Fruit fly (Drosophila melanogaster) whole organism, embryonic: ENCODE data around the gene vsg.
A peak's percentile ranks its signal among the peaks of the same experiment; 100 is the strongest.

Source experiments
- Awh ChIP-seq: fragments of 200-800 bp; sonication (Bioruptor generic); IDR thresholded peaks from 2 replicates; pipeline ENCODE4, ENCODE4 v1.3.6; 2022; ENCODE audit warnings: missing biosample characterization, missing genetic modification characterization
- Blimp-1 ChIP-seq: fragments of 200-800 bp; sonication (Bioruptor generic); optimal IDR thresholded peaks from 3 replicates; lab custom pipeline; 2018; ENCODE audit warnings: missing biosample characterization, missing genetic modification characterization, mild to moderate bottlenecking, moderate library complexity, missing genetic modification reagents
- CG12391 ChIP-seq: fragments of 200-800 bp; sonication (Bioruptor generic); optimal IDR thresholded peaks from 3 replicates; lab custom pipeline; 2018; ENCODE audit warnings: missing biosample characterization, mild to moderate bottlenecking, missing genetic modification characterization, moderate library complexity
- CG14014 ChIP-seq: fragments of 200-800 bp; sonication (Bioruptor generic); IDR thresholded peaks from 2 replicates; pipeline ENCODE4 v1.3.6; 2022; ENCODE audit warnings: missing biosample characterization, missing genetic modification characterization
- CG15073 ChIP-seq: fragments of 200-800 bp; sonication (Bioruptor generic); optimal IDR thresholded peaks from 2 replicates; lab custom pipeline; 2016; ENCODE audit warnings: missing biosample characterization, missing genetic modification characterization
- CG16813 ChIP-seq: fragments of 200-800 bp; sonication (Bioruptor generic); IDR thresholded peaks from 3 replicates; pipeline ENCODE4 v1.3.6; 2022; ENCODE audit warnings: missing biosample characterization, missing genetic modification characterization; ENCODE audit not compliant: partially characterized antibody
- CG2120 ChIP-seq: fragments of 200-800 bp; sonication (Bioruptor generic); optimal IDR thresholded peaks from 3 replicates; lab custom pipeline; 2016; ENCODE audit warnings: missing biosample characterization, missing genetic modification characterization
- CG2875 ChIP-seq: fragments of 200-800 bp; sonication (Bioruptor generic); optimal IDR thresholded peaks from 2 replicates; lab custom pipeline; 2017; ENCODE audit warnings: missing biosample characterization, mild to moderate bottlenecking, missing genetic modification characterization, missing genetic modification reagents
- CG3065 ChIP-seq: fragments of 200-800 bp; sonication (Bioruptor generic); optimal IDR thresholded peaks from 2 replicates; lab custom pipeline; 2016; ENCODE audit warnings: missing biosample characterization, missing genetic modification characterization
- CG31388 ChIP-seq: fragments of 200-800 bp; sonication (Bioruptor generic); optimal IDR thresholded peaks from 2 replicates; lab custom pipeline; 2016; ENCODE audit warnings: missing biosample characterization, missing genetic modification characterization
- CG32772 ChIP-seq: fragments of 200-800 bp; sonication (Bioruptor generic); IDR thresholded peaks from 2 replicates; pipeline ENCODE4 v1.3.6; 2022; ENCODE audit warnings: missing biosample characterization, missing genetic modification characterization
- CG33213 ChIP-seq: fragments of 200-800 bp; sonication (Bioruptor generic); optimal IDR thresholded peaks from 3 replicates; lab custom pipeline; 2016; ENCODE audit warnings: missing biosample characterization, missing genetic modification characterization
- CG3838 ChIP-seq: fragments of 200-800 bp; sonication (Bioruptor generic); optimal IDR thresholded peaks from 3 replicates; lab custom pipeline; 2016; ENCODE audit warnings: missing biosample characterization, missing genetic modification characterization
- CG4730 ChIP-seq: fragments of 200-800 bp; sonication (Bioruptor generic); IDR thresholded peaks from 2 replicates; pipeline ENCODE4 v1.3.6; 2022; ENCODE audit warnings: missing biosample characterization, missing genetic modification characterization
- CG5245 ChIP-seq: fragments of 200-800 bp; sonication (Bioruptor generic); optimal IDR thresholded peaks from 3 replicates; lab custom pipeline; 2016; ENCODE audit warnings: missing biosample characterization, missing genetic modification characterization
- CG6765 ChIP-seq: fragments of 200-800 bp; sonication (Bioruptor generic); optimal IDR thresholded peaks from 3 replicates; lab custom pipeline; 2017; ENCODE audit warnings: missing biosample characterization, mild to moderate bottlenecking, missing genetic modification characterization
- CG7963 ChIP-seq: fragments of 200-800 bp; sonication (Bioruptor generic); IDR thresholded peaks from 3 replicates; pipeline ENCODE4 v1.3.6; 2022; ENCODE audit warnings: missing biosample characterization, missing genetic modification characterization; ENCODE audit not compliant: partially characterized antibody
- CG8924 ChIP-seq: fragments of 200-800 bp; optimal IDR thresholded peaks from 3 replicates; lab custom pipeline; 2019; ENCODE audit warnings: missing biosample characterization, mild to moderate bottlenecking, missing genetic modification characterization, moderate library complexity
- Ets97D ChIP-seq: fragments of 200-800 bp; sonication (Bioruptor generic); optimal IDR thresholded peaks from 3 replicates; lab custom pipeline; 2016; ENCODE audit warnings: missing biosample characterization, missing genetic modification characterization
- H15 ChIP-seq: fragments of 200-800 bp; sonication (Bioruptor generic); IDR thresholded peaks from 3 replicates; pipeline ENCODE4 v1.3.6; 2022; ENCODE audit warnings: missing biosample characterization, missing genetic modification characterization
- HHEX ChIP-seq: fragments of 200-800 bp; sonication (Bioruptor generic); optimal IDR thresholded peaks from 3 replicates; lab custom pipeline; 2017; ENCODE audit warnings: missing biosample characterization, mild to moderate bottlenecking, missing genetic modification characterization, missing genetic modification reagents
- HLHmδ ChIP-seq: fragments of 200-800 bp; sonication (Bioruptor generic); optimal IDR thresholded peaks from 2 replicates; lab custom pipeline; 2018; ENCODE audit warnings: missing biosample characterization, mild to moderate bottlenecking, missing genetic modification characterization, moderate library complexity
- HmgD ChIP-seq: fragments of 200-800 bp; sonication (Bioruptor generic); optimal IDR thresholded peaks from 3 replicates; lab custom pipeline; 2016; ENCODE audit warnings: missing biosample characterization, missing genetic modification characterization
- Hr78 ChIP-seq, 2 experiments: fragments of 200-800 bp in 1 of 2; fragments of >200 bp in 1 of 2; sonication (Bioruptor generic) in 1 of 2; optimal IDR thresholded peaks; 2 replicates each; lab custom pipeline; 2017 to 2019; ENCODE audit warnings: missing biosample characterization in 2 of 2, missing genetic modification characterization in 2 of 2, mild to moderate bottlenecking in 1 of 2, moderate library complexity in 1 of 2
- Hsf ChIP-seq: fragments of 200-800 bp; sonication (Bioruptor generic); optimal IDR thresholded peaks from 3 replicates; lab custom pipeline; 2016; ENCODE audit warnings: missing biosample characterization, missing genetic modification characterization
- Mes4 ChIP-seq: fragments of 200-800 bp; sonication (Bioruptor generic); optimal IDR thresholded peaks from 2 replicates; lab custom pipeline; 2016; ENCODE audit warnings: missing biosample characterization, missing genetic modification characterization
- PHDP ChIP-seq: fragments of 200-800 bp; sonication (Bioruptor generic); optimal IDR thresholded peaks from 3 replicates; lab custom pipeline; 2018; ENCODE audit warnings: missing biosample characterization, mild to moderate bottlenecking, missing genetic modification characterization, moderate library complexity
- Poxn ChIP-seq: fragments of 200-800 bp; sonication (Bioruptor generic); IDR thresholded peaks from 2 replicates; pipeline ENCODE4 v1.3.6; 2022; ENCODE audit warnings: missing biosample characterization, missing genetic modification characterization
- Ptx1 ChIP-seq: fragments of 200-800 bp; sonication (Bioruptor generic); IDR thresholded peaks from 2 replicates; pipeline ENCODE4 v1.3.6; 2022; ENCODE audit warnings: missing biosample characterization, missing genetic modification characterization
- Sin3A ChIP-seq: fragments of >200 bp; optimal IDR thresholded peaks from 2 replicates; lab custom pipeline; 2018
- amos ChIP-seq: fragments of 200-800 bp; sonication (Bioruptor generic); IDR thresholded peaks from 2 replicates; pipeline ENCODE4 v1.3.6; 2022; ENCODE audit warnings: missing biosample characterization, missing genetic modification characterization; ENCODE audit not compliant: partially characterized antibody
- bowl ChIP-seq: fragments of 200-800 bp; sonication (Bioruptor generic); IDR thresholded peaks from 2 replicates; pipeline ENCODE4 v1.3.6; 2022; ENCODE audit warnings: missing biosample characterization, missing genetic modification characterization
- bsh ChIP-seq, 2 experiments: fragments of 200-800 bp; sonication (Bioruptor generic); optimal IDR thresholded peaks; 2 replicates each; lab custom pipeline; 2017 to 2018; ENCODE audit warnings: mild to moderate bottlenecking in 2 of 2, missing biosample characterization in 2 of 2, missing genetic modification characterization in 2 of 2, moderate library complexity in 1 of 2
- cas ChIP-seq: fragments of 200-800 bp; sonication (Bioruptor generic); IDR thresholded peaks from 2 replicates; pipeline ENCODE4 v1.3.6; 2022; ENCODE audit warnings: missing biosample characterization, missing genetic modification characterization
- crc ChIP-seq: fragments of 200-800 bp; sonication (Bioruptor generic); optimal IDR thresholded peaks from 2 replicates; lab custom pipeline; 2016; ENCODE audit warnings: missing biosample characterization, missing genetic modification characterization
- eve ChIP-seq, 2 experiments: fragments of >200 bp; optimal IDR thresholded peaks; 2 replicates each; lab custom pipeline; 2017; ENCODE audit warnings: missing biosample characterization in 2 of 2, missing genetic modification characterization in 2 of 2
- ham ChIP-seq: fragments of 200-800 bp; sonication (Bioruptor generic); IDR thresholded peaks from 2 replicates; pipeline ENCODE4 v1.3.6; 2022; ENCODE audit warnings: missing biosample characterization, missing genetic modification characterization
- her ChIP-seq: fragments of 200-800 bp; sonication (Bioruptor generic); optimal IDR thresholded peaks from 2 replicates; lab custom pipeline; 2016; ENCODE audit warnings: missing biosample characterization, missing genetic modification characterization
- hth ChIP-seq: fragments of >200 bp; optimal IDR thresholded peaks from 2 replicates; lab custom pipeline; 2017; ENCODE audit warnings: inconsistent platforms
- ken ChIP-seq: fragments of 200-800 bp; sonication (Bioruptor generic); IDR thresholded peaks from 3 replicates; pipeline ENCODE4 v1.3.6; 2022; ENCODE audit warnings: missing biosample characterization, missing genetic modification characterization
- maf-S ChIP-seq: fragments of 200-800 bp; sonication (Bioruptor generic); optimal IDR thresholded peaks from 2 replicates; lab custom pipeline; 2016; ENCODE audit warnings: missing biosample characterization, missing genetic modification characterization
- nerfin-2 ChIP-seq: fragments of 200-800 bp; sonication (Bioruptor generic); IDR thresholded peaks from 2 replicates; pipeline ENCODE4 v1.3.6; 2022; ENCODE audit warnings: missing biosample characterization, missing genetic modification characterization; ENCODE audit not compliant: partially characterized antibody
- rib ChIP-seq: fragments of 200-800 bp; sonication (Bioruptor generic); IDR thresholded peaks from 2 replicates; pipeline ENCODE4 v1.3.6; 2022; ENCODE audit warnings: missing biosample characterization, missing genetic modification characterization
- salm ChIP-seq: fragments of 200-800 bp; sonication (Bioruptor generic); optimal IDR thresholded peaks from 2 replicates; lab custom pipeline; 2018; ENCODE audit warnings: missing biosample characterization, mild to moderate bottlenecking, missing genetic modification characterization
- scrt ChIP-seq: fragments of 200-800 bp; sonication (Bioruptor generic); optimal IDR thresholded peaks from 2 replicates; lab custom pipeline; 2018; ENCODE audit warnings: missing biosample characterization, mild to moderate bottlenecking, missing genetic modification characterization, moderate library complexity
- sim ChIP-seq: fragments of 200-800 bp; sonication (Bioruptor generic); IDR thresholded peaks from 2 replicates; pipeline ENCODE4 v1.3.6; 2022; ENCODE audit warnings: missing biosample characterization, missing genetic modification characterization
- sug ChIP-seq: fragments of 200-800 bp; optimal IDR thresholded peaks from 2 replicates; lab custom pipeline; 2019; ENCODE audit warnings: missing biosample characterization, mild to moderate bottlenecking, missing genetic modification characterization, moderate library complexity
- tx ChIP-seq: fragments of 200-800 bp; sonication (Bioruptor generic); optimal IDR thresholded peaks from 2 replicates; lab custom pipeline; 2016; ENCODE audit warnings: missing biosample characterization, missing genetic modification characterization
- usp ChIP-seq: fragments of >200 bp; optimal IDR thresholded peaks from 2 replicates; lab custom pipeline; 2017; ENCODE audit warnings: missing biosample characterization, missing genetic modification characterization
- zen ChIP-seq: fragments of 200-800 bp; sonication (Bioruptor generic); optimal IDR thresholded peaks from 3 replicates; lab custom pipeline; 2018; ENCODE audit warnings: missing biosample characterization, mild to moderate bottlenecking, missing genetic modification characterization, moderate library complexity

Gene vsg

dm6 chr3L:9692892-9693551 lies 21.1 kb upstream of the vsg start (continued):
- TF ChIP-seq CG3065 (GFP tag; lab: Kevin White, UChicago) (peak; percentile 91), CG33213 (GFP tag; lab: Kevin White, UChicago) (peak; percentile 88), CG5245 (GFP tag; lab: Kevin White, UChicago) (peak; percentile 93), tx (GFP tag; lab: Kevin White, UChicago) (peak; percentile 97), CG14014 (peak; percentile 86), maf-S (GFP tag; lab: Kevin White, UChicago) (peak; percentile 97), CG2875 (GFP tag; lab: Kevin White, UChicago) (peak; percentile 86), hth (lab: Kevin White, UChicago) (no peak), Blimp-1 (GFP tag; lab: Kevin White, UChicago) (peak; percentile 86), bowl (peak; percentile 33; the same call in 1 of the 2 replicates), H15 (peak; percentile 76), Hr78 (GFP tag; optimal IDR thresholded peaks at IDR 0.05; lab: Kevin White, UChicago) (peak in 1 of 2 experiments; percentile 91), amos (GFP tag; lab: Robert Waterston, UW) (no peak), Sin3A (lab: Kevin White, UChicago) (no peak), Ptx1 (GFP tag; lab: Robert Waterston, UW) (peak; percentile 93), bsh (GFP tag; optimal IDR thresholded peaks at IDR 0.05; lab: Kevin White, UChicago) (peak; percentile 86 to 90), CG3838 (GFP tag; lab: Kevin White, UChicago) (peak; percentile 87), CG32772 (peak; percentile 86), HmgD (peak; percentile 95), rib (GFP tag; lab: Robert Waterston, UW) (peak; percentile 77), CG15073 (GFP tag; lab: Kevin White, UChicago) (peak; percentile 71), CG31388 (GFP tag; lab: Kevin White, UChicago) (peak; percentile 87), Awh (GFP tag; lab: Robert Waterston, UW) (peak; percentile 68), cas (GFP tag; lab: Robert Waterston, UW) (peak; percentile 53), CG6765 (GFP tag; lab: Kevin White, UChicago) (peak; percentile 95), zen (tag; lab: Kevin White, UChicago) (peak; percentile 74), crc (GFP tag; lab: Kevin White, UChicago) (peak; percentile 93), Poxn (GFP tag; lab: Robert Waterston, UW) (peak; percentile 75), usp (GFP tag; lab: Kevin White, UChicago) (no peak), her (GFP tag; lab: Kevin White, UChicago) (peak; percentile 94), scrt (GFP tag; lab: Kevin White, UChicago) (peak; percentile 90), ham (GFP tag; lab: Robert Waterston, UW) (peak; percentile 66; the same call in 1 of the 2 replicates), CG7963 (GFP tag; lab: Robert Waterston, UW) (no peak), HHEX (peak; percentile 96), Mes4 (peak; percentile 95), CG16813 (GFP tag; lab: Robert Waterston, UW) (no peak), HLHmδ (GFP tag; lab: Kevin White, UChicago) (no peak), sim (peak; percentile 51; the same call in 1 of the 2 replicates), Ets97D (GFP tag; lab: Kevin White, UChicago) (peak; percentile 80), nerfin-2 (GFP tag; lab: Robert Waterston, UW) (no peak), sug (tag; lab: Kevin White, UChicago) (peak; percentile 64), PHDP (peak; percentile 93), salm (peak; percentile 81), CG8924 (tag; lab: Kevin White, UChicago) (peak; percentile 97), CG12391 (tag; lab: Kevin White, UChicago) (peak; percentile 97), ken (GFP tag; lab: Robert Waterston, UW) (peak; percentile 77), Hsf (GFP tag; lab: Kevin White, UChicago) (peak; percentile 97), CG2120 (GFP tag; lab: Kevin White, UChicago) (peak; percentile 98), eve (GFP tag; optimal IDR thresholded peaks at IDR 0.05; lab: Kevin White, UChicago) (peak in 1 of 2 experiments; percentile 99), CG4730 (peak; percentile 86)
